Worm (Caenorhabditis elegans) whole organism, L4 larva: Measurements from ENCODE around the gene C45G9.2.

Experiments used
- F26F4.8 ChIP-seq: fragments of 200-800 bp; sonication (Bioruptor generic); conservative IDR thresholded peaks from 2 replicates; pipeline ENCODE4 v1.3.6; 2022; ENCODE audit warnings: missing genetic modification characterization, missing compliant biosample characterization
- T20F7.1 ChIP-seq: fragments of 200-800 bp; sonication (Bioruptor generic); optimal IDR thresholded peaks from 2 replicates; lab custom pipeline; 2018; ENCODE audit warnings: mild to moderate bottlenecking, missing genetic modification characterization, missing compliant biosample characterization
- Y5F2A.4 ChIP-seq: fragments of 200-800 bp; sonication (Bioruptor generic); optimal IDR thresholded peaks from 2 replicates; lab custom pipeline; 2018; ENCODE audit warnings: mild to moderate bottlenecking, missing genetic modification characterization, missing compliant biosample characterization
- ZK337.2 ChIP-seq: fragments of 200-800 bp; sonication (Bioruptor generic); IDR thresholded peaks from 2 replicates; pipeline ENCODE4 v1.3.6; 2022; ENCODE audit warnings: missing genetic modification reagents, missing genetic modification characterization, missing compliant biosample characterization
- ZK546.5 ChIP-seq, 2 experiments: sonication (generic microtip); optimal IDR thresholded peaks; 2 replicates each; lab custom pipeline; 2017; ENCODE audit warnings: missing biosample characterization in 2 of 2, missing genetic modification characterization in 2 of 2
- aha-1 ChIP-seq: fragments of 150-350 bp; peaks from one replicate; lab custom pipeline; 2014; ENCODE audit warnings: missing biosample characterization, missing genetic modification characterization
- ama-1 ChIP-seq: fragments of 150-350 bp; optimal IDR thresholded peaks from 2 replicates; lab custom pipeline; 2014; ENCODE audit warnings: inconsistent platforms, mixed read lengths
- ceh-20 ChIP-seq: fragments of 200-800 bp; sonication (Bioruptor generic); IDR thresholded peaks from 2 replicates; pipeline ENCODE4 v1.3.6; 2022; ENCODE audit warnings: missing genetic modification reagents, missing genetic modification characterization, missing compliant biosample characterization
- ceh-44 ChIP-seq: fragments of 200-800 bp; sonication (Bioruptor generic); IDR thresholded peaks from 2 replicates; pipeline ENCODE4 v1.3.6; 2022; ENCODE audit warnings: missing genetic modification reagents, missing genetic modification characterization, missing compliant biosample characterization
- ceh-62 ChIP-seq: sonication (generic microtip); optimal IDR thresholded peaks from 2 replicates; lab custom pipeline; 2017; ENCODE audit warnings: missing biosample characterization, missing genetic modification characterization
- ceh-82 ChIP-seq: sonication (generic microtip); optimal IDR thresholded peaks from 2 replicates; lab custom pipeline; 2017; ENCODE audit warnings: missing biosample characterization, missing genetic modification characterization
- ces-1 ChIP-seq: fragments of 150-350 bp; sonication (generic microtip); optimal IDR thresholded peaks from 4 replicates; lab custom pipeline; 2014; ENCODE audit warnings: missing biosample characterization, missing genetic modification reagents, missing genetic modification characterization
- cey-2 ChIP-seq: sonication (generic microtip); optimal IDR thresholded peaks from 3 replicates; lab custom pipeline; 2017; ENCODE audit warnings: missing genetic modification characterization, mild to moderate bottlenecking, missing compliant biosample characterization, antibody characterized with exemption, borderline replicate concordance; ENCODE audit not compliant: insufficient read depth
- daf-16 ChIP-seq, 3 experiments: sonication (generic microtip); optimal IDR thresholded peaks; 2 replicates each; lab custom pipeline; 2016 to 2017; ENCODE audit warnings: missing genetic modification characterization in 3 of 3, missing genetic modification reagents in 3 of 3, mild to moderate bottlenecking in 2 of 3, missing compliant biosample characterization in 2 of 3, missing biosample characterization in 1 of 3, moderate library complexity in 1 of 3
- dmd-6 ChIP-seq: fragments of 200-800 bp; sonication (Bioruptor generic); IDR thresholded peaks from 2 replicates; pipeline ENCODE4 v1.3.6; 2022; ENCODE audit warnings: missing genetic modification reagents, missing genetic modification characterization, missing compliant biosample characterization
- dmd-8 ChIP-seq: fragments of 200-800 bp; sonication (Bioruptor generic); IDR thresholded peaks from 2 replicates; pipeline ENCODE4 v1.3.6; 2022; ENCODE audit warnings: missing genetic modification characterization, missing compliant biosample characterization
- dmd-9 ChIP-seq: fragments of 200-800 bp; sonication (Bioruptor generic); IDR thresholded peaks from 2 replicates; pipeline ENCODE4 v1.3.6; 2022; ENCODE audit warnings: missing genetic modification reagents, missing genetic modification characterization, missing compliant biosample characterization
- hif-1 ChIP-seq, 2 experiments: sonication (generic microtip); optimal IDR thresholded peaks; 2 replicates each; lab custom pipeline; 2016 to 2017; ENCODE audit warnings: missing compliant biosample characterization in 2 of 2, missing genetic modification characterization in 2 of 2, missing genetic modification reagents in 2 of 2, missing genotype in 2 of 2, mild to moderate bottlenecking in 1 of 2
- hlh-11 ChIP-seq: fragments of 200-800 bp; sonication (Bioruptor generic); optimal IDR thresholded peaks from 2 replicates; lab custom pipeline; 2018; ENCODE audit warnings: mild to moderate bottlenecking, missing genetic modification characterization, missing compliant biosample characterization
- hlh-30 ChIP-seq: sonication (generic microtip); optimal IDR thresholded peaks from 2 replicates; lab custom pipeline; 2017; ENCODE audit warnings: antibody characterized with exemption, mild to moderate bottlenecking, missing genetic modification characterization, missing compliant biosample characterization; ENCODE audit not compliant: insufficient read depth
- lin-13 ChIP-seq: fragments of 150-350 bp; optimal IDR thresholded peaks from 2 replicates; lab custom pipeline; 2014; ENCODE audit warnings: missing biosample characterization, missing genetic modification reagents, missing genetic modification characterization
- lin-38 ChIP-seq: fragments of 200-800 bp; sonication (Bioruptor generic); IDR thresholded peaks from 2 replicates; pipeline ENCODE4 v1.3.6; 2022; ENCODE audit warnings: missing genetic modification reagents, missing genetic modification characterization, missing compliant biosample characterization
- madf-9 ChIP-seq: fragments of 200-800 bp; sonication (Bioruptor generic); conservative IDR thresholded peaks from 2 replicates; pipeline ENCODE4 v1.3.6; 2022; ENCODE audit warnings: missing genetic modification reagents, missing genetic modification characterization, missing compliant biosample characterization
- mdl-1 ChIP-seq, 2 experiments: fragments of 150-350 bp in 1 of 2; sonication (generic microtip) in 1 of 2; optimal IDR thresholded peaks; 2 replicates each; lab custom pipeline; 2014 to 2017; ENCODE audit warnings: missing biosample characterization in 2 of 2, missing genetic modification characterization in 2 of 2
- mes-2 ChIP-seq: sonication (generic microtip); optimal IDR thresholded peaks from 2 replicates; lab custom pipeline; 2016; ENCODE audit warnings: missing genotype, mild to moderate bottlenecking, missing genetic modification characterization, missing compliant biosample characterization; ENCODE audit not compliant: poor library complexity, severe bottlenecking
- mxl-3 ChIP-seq: fragments of 200-800 bp; sonication (Bioruptor generic); optimal IDR thresholded peaks from 2 replicates; lab custom pipeline; 2018; ENCODE audit warnings: mild to moderate bottlenecking, missing genetic modification characterization, missing compliant biosample characterization
- nhr-28 ChIP-seq: fragments of 150-350 bp; optimal IDR thresholded peaks from 2 replicates; lab custom pipeline; 2014; ENCODE audit warnings: missing biosample characterization, missing genetic modification characterization
- nhr-41 ChIP-seq: fragments of 200-800 bp; sonication (Bioruptor generic); IDR thresholded peaks from 2 replicates; pipeline ENCODE4 v1.3.6; 2022; ENCODE audit warnings: missing genetic modification reagents, missing genetic modification characterization, missing compliant biosample characterization
- nhr-42 ChIP-seq: fragments of 200-800 bp; sonication (Bioruptor generic); IDR thresholded peaks from 2 replicates; pipeline ENCODE4 v1.3.6; 2022; ENCODE audit warnings: missing genetic modification characterization, missing compliant biosample characterization
- nhr-48 ChIP-seq: sonication (generic microtip); optimal IDR thresholded peaks from 2 replicates; lab custom pipeline; 2016; ENCODE audit warnings: mild to moderate bottlenecking, missing genetic modification characterization, missing compliant biosample characterization
- nhr-6 ChIP-seq: fragments of 150-350 bp; optimal IDR thresholded peaks from 2 replicates; lab custom pipeline; 2014; ENCODE audit warnings: missing biosample characterization, missing genetic modification characterization
- pqm-1 ChIP-seq: sonication (generic microtip); optimal IDR thresholded peaks from 2 replicates; lab custom pipeline; 2017; ENCODE audit warnings: missing biosample characterization, missing genetic modification characterization
- sdz-12 ChIP-seq: fragments of 200-800 bp; sonication (Bioruptor generic); optimal IDR thresholded peaks from 2 replicates; lab custom pipeline; 2018; ENCODE audit warnings: mild to moderate bottlenecking, missing genetic modification characterization, missing compliant biosample characterization
- set-16 ChIP-seq: fragments of 200-800 bp; sonication (Bioruptor generic); IDR thresholded peaks from 2 replicates; pipeline ENCODE4 v1.3.6; 2022; ENCODE audit warnings: missing genetic modification reagents, missing genetic modification characterization, missing compliant biosample characterization
- snpc-1.2 ChIP-seq: fragments of 200-800 bp; sonication (Bioruptor generic); IDR thresholded peaks from 2 replicates; pipeline ENCODE4 v1.3.6; 2022; ENCODE audit warnings: missing genetic modification reagents, missing genetic modification characterization, missing compliant biosample characterization
- snpc-4 ChIP-seq: fragments of 150-350 bp; optimal IDR thresholded peaks from 2 replicates; lab custom pipeline; 2014; ENCODE audit warnings: missing biosample characterization, missing genetic modification characterization
- spr-1 ChIP-seq: sonication (generic microtip); optimal IDR thresholded peaks from 2 replicates; lab custom pipeline; 2016; ENCODE audit warnings: mild to moderate bottlenecking, missing genetic modification characterization, missing compliant biosample characterization
- unc-62 ChIP-seq, 3 experiments: fragments of 150-350 bp in 1 of 3; sonication (generic microtip); optimal IDR thresholded peaks in 2 of 3; peaks in 1 of 3; 1 replicate in 1 of 3; 2 replicates in 2 of 3; lab custom pipeline; 2014 to 2017; ENCODE audit warnings: missing biosample characterization in 3 of 3, missing genetic modification characterization in 3 of 3, missing genetic modification reagents in 3 of 3, missing genotype in 1 of 3
- vab-7 ChIP-seq: fragments of 200-800 bp; sonication (Bioruptor generic); IDR thresholded peaks from 2 replicates; pipeline ENCODE4 v1.3.6; 2022; ENCODE audit warnings: missing genetic modification reagents, missing genetic modification characterization, missing compliant biosample characterization

Gene C45G9.2

ce11 chrIII:5094506-5094905 lies 25.6 kb downstream of the C45G9.2 start, which contains the start of gene F54D8.10:
F54D8.10 (plus strand) TSS chrIII:5094806.
- TF ChIP-seq hif-1 (tag; optimal IDR thresholded peaks at IDR 0.05; lab: Kevin White, UChicago) (no peak), mdl-1 (tag; optimal IDR thresholded peaks at IDR 0.05; lab: Kevin White, UChicago) (no peak), nhr-41 (GFP tag; lab: Robert Waterston, UW) (no peak), mes-2 (no peak), hlh-11 (tag; lab: Kevin White, UChicago) (no peak), ZK337.2 (GFP tag; lab: Robert Waterston, UW) (no peak), lin-13 (GFP tag; lab: Kevin White, UChicago) (no peak), nhr-42 (GFP tag; lab: Robert Waterston, UW) (no peak), spr-1 (tag; lab: Kevin White, UChicago) (no peak)
- TF ChIP-seq, all 104 proteins: peak for 0

ce11 chrIII:5096741-5097140 lies 27.9 kb downstream of the C45G9.2 start:
- TF ChIP-seq Y5F2A.4 (no peak), nhr-28 (tag; lab: Kevin White, UChicago) (peak; percentile 63), mxl-3 (GFP tag; lab: Kevin White, UChicago) (peak; percentile 85), vab-7 (GFP tag; lab: Robert Waterston, UW) (no peak), hlh-11 (tag; lab: Kevin White, UChicago) (peak; percentile 35), hlh-30 (tag; lab: Kevin White, UChicago) (peak; percentile 7), ceh-82 (tag; lab: Kevin White, UChicago) (no peak), nhr-48 (tag; lab: Kevin White, UChicago) (peak; percentile 48), dmd-6 (GFP tag; lab: Robert Waterston, UW) (peak; percentile 40), mdl-1 (tag; optimal IDR thresholded peaks at IDR 0.05; lab: Kevin White, UChicago) (peak in 1 of 2 experiments; percentile 69), ceh-20 (GFP tag; lab: Robert Waterston, UW) (0 out of 2 replicates have a peak, but pooled peaks have one; percentile 10)

ce11 chrIII:5098740-5099276 lies 29.9 kb downstream of the C45G9.2 start:
- TF ChIP-seq aha-1 (tag; lab: Kevin White, UChicago) (peak; percentile 92), lin-38 (GFP tag; lab: Robert Waterston, UW) (no peak)

- TF ChIP-seq lin-38 (GFP tag; lab: Robert Waterston, UW) (no peak), nhr-48 (tag; lab: Kevin White, UChicago) (peak; percentile 26), ceh-62 (tag; lab: Kevin White, UChicago) (no peak), T20F7.1 (GFP tag; lab: Kevin White, UChicago) (no peak), hif-1 (tag; optimal IDR thresholded peaks at IDR 0.05; lab: Kevin White, UChicago) (peak; percentile 17 to 57), ZK546.5 (tag; optimal IDR thresholded peaks at IDR 0.05; lab: Kevin White, UChicago) (no peak), unc-62 (GFP tag; optimal IDR thresholded peaks at IDR 0.05 in 1 of 2; lab: Kevin White, UChicago) (peak in 1 of 2 experiments; percentile 60), unc-62 (tag; optimal IDR thresholded peaks at IDR 0.05; lab: Kevin White, UChicago) (no peak), aha-1 (tag; lab: Kevin White, UChicago) (peak; percentile 5), ceh-44 (GFP tag; lab: Robert Waterston, UW) (no peak)
Measured at ce11 chrIII:5099500-5099899, 30.6 kb downstream of the C45G9.2 start.

- no peak for TF ChIP-seq set-16 (GFP tag; lab: Robert Waterston, UW)
- TF ChIP-seq nhr-48 (tag; lab: Kevin White, UChicago) = no peak
- no peak for TF ChIP-seq mxl-3 (GFP tag; lab: Kevin White, UChicago)
- no peak for TF ChIP-seq ZK337.2 (GFP tag; lab: Robert Waterston, UW)
- TF ChIP-seq ama-1 (lab: Kevin White, UChicago) = no peak
- peak; percentile 91 for TF ChIP-seq lin-38 (GFP tag; lab: Robert Waterston, UW)
- no peak for TF ChIP-seq cey-2
- TF ChIP-seq nhr-6 (tag; lab: Kevin White, UChicago) = no peak
- TF ChIP-seq snpc-4 (tag; lab: Kevin White, UChicago) = no peak
- TF ChIP-seq madf-9 = no peak
- TF ChIP-seq pqm-1 = no peak
- no peak for TF ChIP-seq snpc-1.2
- no peak for TF ChIP-seq sdz-12 (GFP tag; lab: Kevin White, UChicago)
- no peak for TF ChIP-seq dmd-8 (GFP tag; lab: Robert Waterston, UW)
- TF ChIP-seq ces-1 (GFP tag; lab: Kevin White, UChicago) = no peak
- TF ChIP-seq T20F7.1 (GFP tag; lab: Kevin White, UChicago) = no peak
- TF ChIP-seq ceh-82 (tag; lab: Kevin White, UChicago) = no peak
- no peak for TF ChIP-seq F26F4.8 (GFP tag; lab: Robert Waterston, UW)
- no peak for TF ChIP-seq daf-16 (GFP tag; optimal IDR thresholded peaks at IDR 0.05; lab: Kevin White, UChicago)
- TF ChIP-seq daf-16 (tag; optimal IDR thresholded peaks at IDR 0.05; lab: Kevin White, UChicago) = peak; percentile 4
- no peak for TF ChIP-seq lin-13 (GFP tag; lab: Kevin White, UChicago)
- no peak for TF ChIP-seq spr-1 (tag; lab: Kevin White, UChicago)
- TF ChIP-seq dmd-9 (GFP tag; lab: Robert Waterston, UW) = no peak
- peak in 1 of 2 experiments; percentile 4 for TF ChIP-seq hif-1 (tag; optimal IDR thresholded peaks at IDR 0.05; lab: Kevin White, UChicago)
Measured at ce11 chrIII:5102616-5103015, 33.8 kb downstream of the C45G9.2 start, which contains the start of gene F54D8.6. F54D8.6 (plus strand) TSS chrIII:5102985.
